Fruit fly (Drosophila melanogaster): Measurements from ENCODE around the gene CG10317.

- TF ChIP-seq usp (GFP tag; optimal IDR thresholded peaks at IDR 0.05) = no peak
- TF ChIP-seq lola (GFP tag; optimal IDR thresholded peaks at IDR 0.05) = no peak
- TF ChIP-seq Mio (GFP tag; optimal IDR thresholded peaks at IDR 0.05) = no peak
- no peak for TF ChIP-seq Abd-B (GFP tag; optimal IDR thresholded peaks at IDR 0.05)
Measured at dm6 chr3R:16340610-16341009, 29.7 kb downstream of the CG10317 start.

All from whole organism, wandering third instar larva.